Fruit fly (Drosophila melanogaster) whole organism, prepupa: ENCODE measurements around the gene CG42784.

Experiments
- Blimp-1 ChIP-seq: fragments of 200-800 bp; sonication (Bioruptor generic); optimal IDR thresholded peaks from 3 replicates; lab custom pipeline; 2017; ENCODE audit warnings: missing biosample characterization, missing genetic modification characterization, mild to moderate bottlenecking, moderate library complexity, missing genetic modification reagents
- CG10631 ChIP-seq: fragments of 200-800 bp; sonication (Bioruptor generic); optimal IDR thresholded peaks from 2 replicates; lab custom pipeline; 2016; ENCODE audit warnings: missing biosample characterization, missing genetic modification characterization
- CG1621 ChIP-seq: fragments of 200-800 bp; sonication (Bioruptor generic); optimal IDR thresholded peaks from 3 replicates; lab custom pipeline; 2018; ENCODE audit warnings: missing biosample characterization, mild to moderate bottlenecking, missing genetic modification characterization
- CG16779 ChIP-seq: fragments of 200-800 bp; sonication (Bioruptor generic); optimal IDR thresholded peaks from 3 replicates; lab custom pipeline; 2017; ENCODE audit warnings: missing biosample characterization, mild to moderate bottlenecking, missing genetic modification characterization
- CG3032 ChIP-seq: fragments of 200-800 bp; optimal IDR thresholded peaks from 2 replicates; lab custom pipeline; 2019; ENCODE audit warnings: missing biosample characterization, mild to moderate bottlenecking, missing genetic modification characterization, moderate library complexity
- CG32006 ChIP-seq: fragments of 200-800 bp; sonication (Bioruptor generic); optimal IDR thresholded peaks from 3 replicates; lab custom pipeline; 2017; ENCODE audit warnings: missing biosample characterization, mild to moderate bottlenecking, missing genetic modification characterization
- CG34406 ChIP-seq: fragments of 200-800 bp; sonication (Bioruptor generic); optimal IDR thresholded peaks from 3 replicates; lab custom pipeline; 2016; ENCODE audit warnings: missing biosample characterization, missing genetic modification characterization
- CG3919 ChIP-seq: fragments of 200-800 bp; sonication (Bioruptor generic); optimal IDR thresholded peaks from 3 replicates; lab custom pipeline; 2016; ENCODE audit warnings: missing biosample characterization, missing genetic modification characterization
- CG4318 ChIP-seq: fragments of 200-800 bp; sonication (Bioruptor generic); optimal IDR thresholded peaks from 3 replicates; lab custom pipeline; 2017; ENCODE audit warnings: missing biosample characterization, mild to moderate bottlenecking, missing genetic modification characterization
- CG6163 ChIP-seq: fragments of 200-800 bp; sonication (Bioruptor generic); IDR thresholded peaks from 3 replicates; pipeline ENCODE4 v1.3.6; 2022; ENCODE audit warnings: missing biosample characterization, missing genetic modification characterization
- CG6276 ChIP-seq: fragments of 200-800 bp; sonication (Bioruptor generic); optimal IDR thresholded peaks from 2 replicates; lab custom pipeline; 2017; ENCODE audit warnings: missing biosample characterization, mild to moderate bottlenecking, missing genetic modification characterization
- CG6792 ChIP-seq: fragments of 200-800 bp; sonication (Bioruptor generic); optimal IDR thresholded peaks from 3 replicates; lab custom pipeline; 2016; ENCODE audit warnings: missing biosample characterization, missing genetic modification characterization
- CG6808 ChIP-seq: fragments of 200-800 bp; sonication (Bioruptor generic); optimal IDR thresholded peaks from 3 replicates; lab custom pipeline; 2017; ENCODE audit warnings: missing biosample characterization, missing genetic modification characterization, mild to moderate bottlenecking, moderate library complexity, missing genetic modification reagents
- CG6854 ChIP-seq: fragments of 200-800 bp; sonication (Bioruptor generic); optimal IDR thresholded peaks from 2 replicates; lab custom pipeline; 2017; ENCODE audit warnings: missing biosample characterization, mild to moderate bottlenecking, missing genetic modification characterization
- CG7368 ChIP-seq: fragments of 200-800 bp; sonication (Bioruptor generic); optimal IDR thresholded peaks from 3 replicates; lab custom pipeline; 2016; ENCODE audit warnings: missing biosample characterization, missing genetic modification characterization
- CG8119 ChIP-seq: fragments of 200-800 bp; sonication (Bioruptor generic); IDR thresholded peaks from 3 replicates; pipeline ENCODE4 v1.3.6; 2022; ENCODE audit warnings: missing biosample characterization, missing genetic modification characterization
- CG8319 ChIP-seq: fragments of 200-800 bp; sonication (Bioruptor generic); optimal IDR thresholded peaks from 3 replicates; lab custom pipeline; 2016; ENCODE audit warnings: missing biosample characterization, missing genetic modification characterization
- CG8632 ChIP-seq: fragments of 200-800 bp; sonication (Bioruptor generic); optimal IDR thresholded peaks from 3 replicates; lab custom pipeline; 2016; ENCODE audit warnings: missing biosample characterization, missing genetic modification characterization
- Eip75B ChIP-seq: fragments of 200-800 bp; sonication (Bioruptor generic); optimal IDR thresholded peaks from 3 replicates; lab custom pipeline; 2016; ENCODE audit warnings: missing biosample characterization, missing genetic modification characterization
- Eip78C ChIP-seq: fragments of 200-800 bp; sonication (Bioruptor generic); peaks from one replicate; lab custom pipeline; 2016; ENCODE audit warnings: missing biosample characterization, missing genetic modification characterization
- Eip93F ChIP-seq: fragments of 200-800 bp; sonication (Bioruptor generic); optimal IDR thresholded peaks from 2 replicates; lab custom pipeline; 2016; ENCODE audit warnings: missing biosample characterization, mild to moderate bottlenecking, missing genetic modification characterization
- Ets96B ChIP-seq: fragments of 200-800 bp; optimal IDR thresholded peaks from 2 replicates; lab custom pipeline; 2019; ENCODE audit warnings: missing biosample characterization, mild to moderate bottlenecking, missing genetic modification characterization, moderate library complexity
- Gug ChIP-seq: fragments of 200-800 bp; sonication (Bioruptor generic); IDR thresholded peaks from 2 replicates; pipeline ENCODE4 v1.3.6; 2022; ENCODE audit warnings: missing biosample characterization, missing genetic modification characterization
- Hr38 ChIP-seq: sonication (Bioruptor generic); optimal IDR thresholded peaks from 2 replicates; lab custom pipeline; 2016; ENCODE audit warnings: missing biosample characterization, missing genetic modification characterization
- Hr39 ChIP-seq: fragments of 200-800 bp; sonication (Bioruptor generic); optimal IDR thresholded peaks from 2 replicates; lab custom pipeline; 2016; ENCODE audit warnings: missing biosample characterization, missing genetic modification characterization
- Hr4 ChIP-seq: fragments of 200-800 bp; sonication (Bioruptor generic); optimal IDR thresholded peaks from 3 replicates; lab custom pipeline; 2016; ENCODE audit warnings: missing biosample characterization, missing genetic modification characterization
- Lpt ChIP-seq: fragments of 200-800 bp; sonication (Bioruptor generic); optimal IDR thresholded peaks from 3 replicates; lab custom pipeline; 2016; ENCODE audit warnings: missing biosample characterization, missing genetic modification characterization
- OdsH ChIP-seq: fragments of 200-800 bp; sonication (Bioruptor generic); optimal IDR thresholded peaks from 3 replicates; lab custom pipeline; 2016; ENCODE audit warnings: missing biosample characterization, missing genetic modification characterization
- Smox ChIP-seq: fragments of 200-800 bp; sonication (Bioruptor generic); optimal IDR thresholded peaks from 3 replicates; lab custom pipeline; 2016; ENCODE audit warnings: missing biosample characterization, missing genetic modification characterization
- Sox15 ChIP-seq: fragments of 200-800 bp; sonication (Bioruptor generic); optimal IDR thresholded peaks from 3 replicates; lab custom pipeline; 2016; ENCODE audit warnings: missing biosample characterization, missing genetic modification characterization
- achi ChIP-seq: fragments of 200-800 bp; sonication (Bioruptor generic); optimal IDR thresholded peaks from 3 replicates; lab custom pipeline; 2016; ENCODE audit warnings: missing biosample characterization, missing genetic modification characterization
- acj6 ChIP-seq: fragments of 200-800 bp; sonication (Bioruptor generic); optimal IDR thresholded peaks from 3 replicates; lab custom pipeline; 2016; ENCODE audit warnings: missing biosample characterization, missing genetic modification characterization
- cyc ChIP-seq: fragments of 200-800 bp; sonication (Bioruptor generic); optimal IDR thresholded peaks from 3 replicates; lab custom pipeline; 2016; ENCODE audit warnings: missing biosample characterization, missing genetic modification characterization
- dac ChIP-seq: fragments of 200-800 bp; sonication (Bioruptor generic); optimal IDR thresholded peaks from 2 replicates; lab custom pipeline; 2017; ENCODE audit warnings: missing biosample characterization, mild to moderate bottlenecking, missing genetic modification characterization
- eg ChIP-seq: fragments of 200-800 bp; sonication (Bioruptor generic); IDR thresholded peaks from 3 replicates; pipeline ENCODE4 v1.3.6; 2022; ENCODE audit warnings: missing biosample characterization, missing genetic modification characterization
- fd59A ChIP-seq: fragments of 200-800 bp; sonication (Bioruptor generic); optimal IDR thresholded peaks from 2 replicates; lab custom pipeline; 2017; ENCODE audit warnings: missing biosample characterization, mild to moderate bottlenecking, missing genetic modification characterization, missing genetic modification reagents
- fd85E ChIP-seq: fragments of 200-800 bp; sonication (Bioruptor generic); optimal IDR thresholded peaks from 3 replicates; lab custom pipeline; 2016; ENCODE audit warnings: missing biosample characterization, missing genetic modification characterization
- fkh ChIP-seq: fragments of 200-800 bp; sonication (Bioruptor generic); optimal IDR thresholded peaks from 3 replicates; lab custom pipeline; 2017; ENCODE audit warnings: missing biosample characterization, mild to moderate bottlenecking, missing genetic modification characterization, moderate library complexity
- net ChIP-seq: fragments of 200-800 bp; sonication (Bioruptor generic); optimal IDR thresholded peaks from 3 replicates; lab custom pipeline; 2016; ENCODE audit warnings: missing biosample characterization, missing genetic modification characterization
- salr ChIP-seq, 2 experiments: fragments of 200-800 bp; sonication (Bioruptor generic); optimal IDR thresholded peaks; 3 replicates each; lab custom pipeline; 2016 to 2018; ENCODE audit warnings: missing biosample characterization in 2 of 2, missing genetic modification characterization in 2 of 2, mild to moderate bottlenecking in 1 of 2
- spab ChIP-seq: fragments of 200-800 bp; sonication (Bioruptor generic); optimal IDR thresholded peaks from 2 replicates; lab custom pipeline; 2017; ENCODE audit warnings: missing biosample characterization, mild to moderate bottlenecking, missing genetic modification characterization, missing genetic modification reagents
- svp ChIP-seq: fragments of 200-800 bp; sonication (Bioruptor generic); peaks from one replicate; lab custom pipeline; 2016; ENCODE audit warnings: missing biosample characterization, missing genetic modification characterization
- topi ChIP-seq: fragments of 200-800 bp; sonication (Bioruptor generic); optimal IDR thresholded peaks from 3 replicates; lab custom pipeline; 2016; ENCODE audit warnings: missing biosample characterization, missing genetic modification characterization
- vri ChIP-seq: fragments of 200-800 bp; sonication (Bioruptor generic); optimal IDR thresholded peaks from 3 replicates; lab custom pipeline; 2016; ENCODE audit warnings: missing biosample characterization, mild to moderate bottlenecking, missing genetic modification characterization

CG42784 gene

DNA sequence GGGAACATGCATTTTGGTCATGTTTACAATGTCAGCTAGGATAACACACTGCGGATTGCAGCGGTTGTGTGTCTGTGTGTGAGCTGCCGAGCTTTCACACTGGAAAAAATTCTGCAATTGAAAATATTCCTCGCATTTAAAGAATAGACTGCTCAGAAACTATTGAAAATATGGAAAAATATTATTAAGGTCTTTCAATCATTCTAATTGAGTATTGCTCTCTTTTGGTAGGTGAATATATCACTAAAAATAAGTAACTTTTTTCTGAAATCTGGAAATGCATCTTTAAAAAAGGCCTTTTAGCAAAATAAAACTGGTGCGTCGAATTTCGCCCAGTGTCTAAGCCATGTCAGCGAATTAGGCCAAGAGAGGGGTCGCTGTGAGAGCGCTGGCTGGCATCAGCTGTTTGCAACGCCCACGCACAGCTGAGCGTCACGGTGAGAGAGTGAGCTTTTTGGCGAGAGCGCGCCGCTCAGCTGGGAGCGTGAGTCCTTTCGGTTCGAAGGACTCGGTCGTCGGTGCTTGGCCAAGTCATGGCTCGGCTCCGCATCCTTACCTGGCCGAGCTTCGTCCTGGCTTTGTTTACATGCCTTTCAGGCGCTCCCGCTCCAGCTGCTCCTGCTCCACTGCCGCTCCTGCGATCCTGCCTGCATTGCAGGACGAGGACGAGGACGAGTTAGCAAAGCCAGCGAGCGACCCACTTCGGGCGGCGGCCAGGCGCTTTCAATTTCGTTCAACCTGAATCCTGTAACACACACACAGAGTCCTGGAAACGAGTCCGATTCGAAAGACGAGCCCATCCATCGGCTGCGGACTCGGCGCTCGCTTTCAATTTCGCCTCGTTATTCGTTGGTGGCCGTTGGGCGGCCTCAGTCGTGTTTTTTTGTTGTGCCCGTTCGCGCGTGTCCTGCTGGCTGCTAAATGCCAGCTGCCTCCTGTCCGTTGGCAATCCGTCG lies 46.0 kb downstream of the CG42784 start, which contains the start of gene CG46308 (continued):
- TF ChIP-seq fkh (GFP tag; lab: Kevin White, UChicago): no peak
- peak; percentile 54 for TF ChIP-seq topi
- peak; percentile 38 for TF ChIP-seq Hr39 (GFP tag; lab: Kevin White, UChicago)
- peak; percentile 55 for TF ChIP-seq Ets96B (tag; lab: Kevin White, UChicago)
- peak; percentile 49 for TF ChIP-seq Eip75B (GFP tag; lab: Kevin White, UChicago)
- peak; percentile 24 for TF ChIP-seq CG34406 (GFP tag; lab: Kevin White, UChicago)
- TF ChIP-seq net (GFP tag; lab: Kevin White, UChicago): peak; percentile 40
- peak; percentile 48 for TF ChIP-seq achi (GFP tag; lab: Kevin White, UChicago)
- TF ChIP-seq Hr4 (GFP tag; lab: Kevin White, UChicago): peak; percentile 53
- TF ChIP-seq CG16779 (tag; lab: Kevin White, UChicago): peak; percentile 17

DNA sequence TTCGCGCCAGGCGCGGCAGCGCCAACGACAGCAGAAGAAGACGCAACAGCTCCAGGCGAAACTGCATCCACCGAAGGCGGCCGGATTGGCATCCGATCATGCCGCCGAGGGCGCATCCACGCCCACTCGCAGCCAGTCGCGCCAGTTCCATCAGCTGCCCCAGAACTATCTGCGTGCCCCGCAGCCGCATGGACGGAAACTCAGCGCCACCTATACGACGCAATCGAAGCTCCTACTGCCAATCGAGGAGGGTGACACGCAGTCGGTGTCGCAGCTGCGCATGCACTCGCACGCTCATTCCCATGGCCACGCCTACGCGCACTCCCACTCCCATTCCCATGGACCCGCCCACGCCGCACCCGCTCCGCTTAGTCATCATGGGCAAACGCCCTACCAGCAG lies 60.0 kb downstream of the CG42784 start:
- TF ChIP-seq Gug (GFP tag; lab: Robert Waterston, UW) (no peak), CG10631 (GFP tag; lab: Kevin White, UChicago) (no peak), Eip93F (GFP tag; lab: Kevin White, UChicago) (no peak), Hr39 (GFP tag; lab: Kevin White, UChicago) (no peak), CG4318 (GFP tag; lab: Kevin White, UChicago) (no peak), topi (no peak), fd85E (GFP tag; lab: Kevin White, UChicago) (no peak), dac (GFP tag; lab: Kevin White, UChicago) (no peak), Ets96B (tag; lab: Kevin White, UChicago) (no peak), CG6854 (GFP tag; lab: Kevin White, UChicago) (no peak), CG34406 (GFP tag; lab: Kevin White, UChicago) (no peak), Eip78C (no peak), net (GFP tag; lab: Kevin White, UChicago) (no peak), fd59A (GFP tag; lab: Kevin White, UChicago) (no peak), fkh (GFP tag; lab: Kevin White, UChicago) (no peak), acj6 (GFP tag; lab: Kevin White, UChicago) (no peak), salr (GFP tag; optimal IDR thresholded peaks at IDR 0.05; lab: Kevin White, UChicago) (no peak), CG8319 (GFP tag; lab: Kevin White, UChicago) (no peak), spab (GFP tag; lab: Kevin White, UChicago) (no peak), Sox15 (GFP tag; lab: Kevin White, UChicago) (no peak)

DNA sequence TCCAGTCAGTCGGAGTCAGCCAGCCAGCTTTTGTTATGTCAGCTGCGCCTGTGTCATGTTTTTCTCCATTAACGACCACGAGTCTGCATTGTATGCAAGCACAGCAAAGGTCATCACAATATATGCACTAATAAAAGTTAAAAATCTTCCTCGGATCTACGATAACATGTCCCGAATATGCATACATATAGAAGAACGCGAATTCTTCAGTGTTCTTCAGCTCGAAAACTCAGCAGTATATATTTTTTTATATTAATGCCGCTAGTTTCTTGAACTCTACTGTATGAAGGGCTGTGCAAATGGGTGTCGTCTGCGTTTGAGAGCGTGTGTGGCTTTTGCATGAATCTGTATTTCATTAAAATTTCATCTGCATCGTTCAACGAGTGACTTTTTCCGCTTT lies 67.0 kb downstream of the CG42784 start:
- TF ChIP-seq svp (peak; percentile 43), CG7368 (GFP tag; lab: Kevin White, UChicago) (no peak), CG6808 (GFP tag; lab: Kevin White, UChicago) (no peak), CG6792 (GFP tag; lab: Kevin White, UChicago) (peak; percentile 38), CG1621 (tag; lab: Kevin White, UChicago) (no peak), net (GFP tag; lab: Kevin White, UChicago) (no peak), Eip93F (GFP tag; lab: Kevin White, UChicago) (no peak), Blimp-1 (GFP tag; lab: Kevin White, UChicago) (no peak), CG3032 (tag; lab: Kevin White, UChicago) (no peak), vri (peak; percentile 14), CG6163 (GFP tag; lab: Robert Waterston, UW) (peak; percentile 61; the same call in 1 of the 3 replicates), Hr4 (GFP tag; lab: Kevin White, UChicago) (peak; percentile 46), CG8632 (GFP tag; lab: Kevin White, UChicago) (peak; percentile 25), Ets96B (tag; lab: Kevin White, UChicago) (no peak), Gug (GFP tag; lab: Robert Waterston, UW) (no peak), CG32006 (GFP tag; lab: Kevin White, UChicago) (peak; percentile 49), achi (GFP tag; lab: Kevin White, UChicago) (peak; percentile 34), OdsH (GFP tag; lab: Kevin White, UChicago) (peak; percentile 69), fkh (GFP tag; lab: Kevin White, UChicago) (no peak), Hr38 (GFP tag; lab: Kevin White, UChicago) (no peak), Lpt (GFP tag; lab: Kevin White, UChicago) (no peak), CG8119 (GFP tag; lab: Robert Waterston, UW) (peak; percentile 59; the same call in 2 of the 3 replicates), cyc (GFP tag; lab: Kevin White, UChicago) (no peak), CG6276 (GFP tag; lab: Kevin White, UChicago) (no peak), Smox (GFP tag; lab: Kevin White, UChicago) (peak; percentile 46), eg (no peak), Hr39 (GFP tag; lab: Kevin White, UChicago) (peak; percentile 45), Eip75B (GFP tag; lab: Kevin White, UChicago) (peak; percentile 52), CG3919 (GFP tag; lab: Kevin White, UChicago) (no peak), fd59A (GFP tag; lab: Kevin White, UChicago) (peak; percentile 16)
